Fruit fly (Drosophila melanogaster): Measurements from ENCODE around the gene CG13014.

CG13014 gene

DNA sequence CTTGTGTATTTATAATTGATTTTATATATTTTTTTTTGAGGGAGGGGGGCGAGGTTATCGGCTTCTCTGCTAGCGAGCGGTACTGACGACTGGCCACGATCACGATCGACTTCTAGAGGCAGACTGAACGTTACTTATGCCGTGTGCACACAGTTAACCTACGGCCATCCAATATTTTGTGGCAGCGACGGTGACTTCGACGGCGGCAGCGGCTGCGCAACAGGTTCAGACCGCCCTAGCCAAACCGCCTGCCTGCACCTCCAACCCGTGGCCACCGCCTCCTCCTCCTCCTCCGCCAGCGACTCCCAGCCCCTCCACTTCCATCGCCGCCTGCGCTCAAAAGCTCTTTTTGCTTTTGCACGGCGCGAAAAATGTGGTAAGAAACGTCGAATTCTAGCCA is 33.8 kb downstream of the CG13014 start, which contains the start of gene CG9782 (continued):
- TF ChIP-seq CG8924 (tag; optimal IDR thresholded peaks at IDR 0.05) (no peak), CG10979 (tag; optimal IDR thresholded peaks at IDR 0.05) (no peak), CG6791 (GFP tag; IDR thresholded peaks at IDR 0.05; ENCODE audit: partially characterized antibody) (no peak), CG13287 (GFP tag; IDR thresholded peaks at IDR 0.05; ENCODE audit: partially characterized antibody) (peak; percentile 18; the same call in 1 of the 2 replicates), CG2116 (GFP tag; optimal IDR thresholded peaks at IDR 0.05) (no peak), Opbp (GFP tag; IDR thresholded peaks at IDR 0.05; ENCODE audit: partially characterized antibody) (peak; percentile 47; the same call in 1 of the 3 replicates), CG9932 (GFP tag; IDR thresholded peaks at IDR 0.05) (0 out of 2 replicates have a peak, but pooled peaks have one; percentile 19), toy (GFP tag; IDR thresholded peaks at IDR 0.05) (no peak), dimm (GFP tag; IDR thresholded peaks at IDR 0.05) (no peak), Ets97D (GFP tag; optimal IDR thresholded peaks at IDR 0.05) (no peak), CG10366 (GFP tag; IDR thresholded peaks at IDR 0.05) (no peak), Ssrp (tag; optimal IDR thresholded peaks at IDR 0.05) (no peak), sr (GFP tag; IDR thresholded peaks at IDR 0.05) (peak; percentile 72), CG17612 (GFP tag; IDR thresholded peaks at IDR 0.05) (no peak), chinmo (GFP tag; IDR thresholded peaks at IDR 0.05; ENCODE audit: partially characterized antibody) (peak; percentile 92), Sox102F (GFP tag; optimal IDR thresholded peaks at IDR 0.05) (no peak), gro (GFP tag; optimal IDR thresholded peaks at IDR 0.05) (no peak), Rfx (GFP tag; IDR thresholded peaks at IDR 0.05) (0 out of 2 replicates have a peak, but pooled peaks have one; percentile 21), CG11695 (GFP tag; IDR thresholded peaks at IDR 0.05) (no peak), Ptx1 (GFP tag; IDR thresholded peaks at IDR 0.05) (no peak), unc-4 (GFP tag; IDR thresholded peaks at IDR 0.05; ENCODE audit: partially characterized antibody) (0 out of 2 replicates have a peak, but pooled peaks have one; percentile 16), chif (GFP tag; optimal IDR thresholded peaks at IDR 0.05) (no peak), CG17359 (tag; optimal IDR thresholded peaks at IDR 0.05) (no peak), dm (GFP tag; optimal IDR thresholded peaks at IDR 0.05) (no peak), bbx (GFP tag; IDR thresholded peaks at IDR 0.05; ENCODE audit: partially characterized antibody) (peak; percentile 17; the same call in 1 of the 2 replicates)

dm6 chrX:16623524-16623923 is 35.9 kb downstream of the CG13014 start:
- TF ChIP-seq chinmo (GFP tag; IDR thresholded peaks at IDR 0.05; ENCODE audit: partially characterized antibody) = peak; percentile 41; the same call in 1 of the 4 replicates
- no peak for TF ChIP-seq Lpt (GFP tag; optimal IDR thresholded peaks at IDR 0.05)
- TF ChIP-seq CG11093 (GFP tag; IDR thresholded peaks at IDR 0.05) = no peak
- peak; percentile 63 for TF ChIP-seq abd-A (tag; optimal IDR thresholded peaks at IDR 0.05)
- no peak for TF ChIP-seq MTF-1 (GFP tag; optimal IDR thresholded peaks at IDR 0.05; ENCODE audit: borderline replicate concordance)
- no peak for TF ChIP-seq tna (GFP tag; IDR thresholded peaks at IDR 0.05; ENCODE audit: partially characterized antibody)
- TF ChIP-seq tap (tag; optimal IDR thresholded peaks at IDR 0.05) = no peak
- TF ChIP-seq zfh1 (GFP tag; IDR thresholded peaks at IDR 0.05) = no peak
- peak; percentile 80 for TF ChIP-seq CG13894 (tag; optimal IDR thresholded peaks at IDR 0.05)
- TF ChIP-seq grn (GFP tag; optimal IDR thresholded peaks at IDR 0.05) = peak; percentile 16
- no peak for TF ChIP-seq dimm (GFP tag; IDR thresholded peaks at IDR 0.05)
- no peak for TF ChIP-seq CG12155 (GFP tag; optimal IDR thresholded peaks at IDR 0.05)
- no peak for TF ChIP-seq fd102C (GFP tag; optimal IDR thresholded peaks at IDR 0.05)
- TF ChIP-seq ken (GFP tag; IDR thresholded peaks at IDR 0.05) = no peak
- TF ChIP-seq CG2678 (tag; optimal IDR thresholded peaks at IDR 0.05) = no peak
- peak; percentile 22 for TF ChIP-seq Med (GFP tag)
- TF ChIP-seq knrl (GFP tag; IDR thresholded peaks at IDR 0.05; ENCODE audit: partially characterized antibody) = no peak
- no peak for TF ChIP-seq Trl (optimal IDR thresholded peaks at IDR 0.05)
- TF ChIP-seq Trl (GFP tag; optimal IDR thresholded peaks at IDR 0.05) = no peak
- no peak for TF ChIP-seq pum (GFP tag; optimal IDR thresholded peaks at IDR 0.05)
- TF ChIP-seq crc (GFP tag; optimal IDR thresholded peaks at IDR 0.05) = no peak

Measured in whole organism, embryonic.